Fruit fly (Drosophila melanogaster) whole organism, pupa: ENCODE measurements around the gene CG14194.

Experiments used
- CG10348 ChIP-seq: fragments of 200-800 bp; sonication (Bioruptor generic); IDR thresholded peaks from 2 replicates; pipeline ENCODE4 v1.3.6; 2022; ENCODE audit warnings: missing biosample characterization, missing genetic modification characterization
- CG12605 ChIP-seq: fragments of 200-800 bp; sonication (Bioruptor generic); IDR thresholded peaks from 2 replicates; pipeline ENCODE4 v1.3.6; 2022; ENCODE audit warnings: missing biosample characterization, missing genetic modification characterization
- CG13204 ChIP-seq: fragments of 200-800 bp; sonication (Bioruptor generic); optimal IDR thresholded peaks from 2 replicates; lab custom pipeline; 2018; ENCODE audit warnings: missing biosample characterization, mild to moderate bottlenecking, missing genetic modification characterization, moderate library complexity
- CG14655 ChIP-seq: fragments of 200-800 bp; sonication (Bioruptor generic); optimal IDR thresholded peaks from 3 replicates; lab custom pipeline; 2017; ENCODE audit warnings: mild to moderate bottlenecking, missing biosample characterization, missing genetic modification reagents, missing genetic modification characterization
- CG15710 ChIP-seq: fragments of 200-800 bp; sonication (Bioruptor generic); optimal IDR thresholded peaks from 2 replicates; lab custom pipeline; 2018; ENCODE audit warnings: missing biosample characterization, mild to moderate bottlenecking, missing genetic modification characterization, moderate library complexity
- CG17806 ChIP-seq: fragments of 200-800 bp; sonication (Bioruptor generic); optimal IDR thresholded peaks from 2 replicates; lab custom pipeline; 2018; ENCODE audit warnings: missing biosample characterization, mild to moderate bottlenecking, missing genetic modification characterization, moderate library complexity
- CG32121 ChIP-seq: fragments of 200-800 bp; sonication (Bioruptor generic); IDR thresholded peaks from 2 replicates; pipeline ENCODE4 v1.3.6; 2022; ENCODE audit warnings: missing biosample characterization, missing genetic modification characterization
- CG34367 ChIP-seq: fragments of 200-800 bp; sonication (Bioruptor generic); optimal IDR thresholded peaks from 2 replicates; lab custom pipeline; 2018; ENCODE audit warnings: missing biosample characterization, mild to moderate bottlenecking, missing genetic modification characterization
- CG4496 ChIP-seq: fragments of 200-800 bp; sonication (Bioruptor generic); IDR thresholded peaks from 3 replicates; pipeline ENCODE4 v1.3.6; 2022; ENCODE audit warnings: missing biosample characterization, missing genetic modification characterization
- CG8159 ChIP-seq: fragments of 200-800 bp; sonication (Bioruptor generic); optimal IDR thresholded peaks from 3 replicates; lab custom pipeline; 2018; ENCODE audit warnings: missing biosample characterization, mild to moderate bottlenecking, missing genetic modification characterization, moderate library complexity
- CG8301 ChIP-seq: fragments of 200-800 bp; sonication (Bioruptor generic); optimal IDR thresholded peaks from 2 replicates; lab custom pipeline; 2018; ENCODE audit warnings: missing biosample characterization, mild to moderate bottlenecking, missing genetic modification characterization
- CG9948 ChIP-seq: fragments of 200-800 bp; sonication (Bioruptor generic); optimal IDR thresholded peaks from 2 replicates; lab custom pipeline; 2018; ENCODE audit warnings: missing biosample characterization, mild to moderate bottlenecking, missing genetic modification characterization, moderate library complexity
- D1 ChIP-seq: fragments of 200-800 bp; sonication (Bioruptor generic); optimal IDR thresholded peaks from 2 replicates; lab custom pipeline; 2018; ENCODE audit warnings: missing biosample characterization, mild to moderate bottlenecking, missing genetic modification characterization, moderate library complexity
- EcR ChIP-seq: fragments of 200-800 bp; sonication (Bioruptor generic); optimal IDR thresholded peaks from 3 replicates; lab custom pipeline; 2019; ENCODE audit warnings: missing biosample characterization, missing genetic modification characterization, mild to moderate bottlenecking, moderate library complexity, missing genetic modification reagents
- Ets98B ChIP-seq: fragments of 200-800 bp; sonication (Bioruptor generic); IDR thresholded peaks from 2 replicates; pipeline ENCODE4 v1.3.6; 2022; ENCODE audit warnings: missing biosample characterization, missing genetic modification characterization
- Pif1A ChIP-seq: fragments of 200-800 bp; sonication (Bioruptor generic); optimal IDR thresholded peaks from 3 replicates; lab custom pipeline; 2016; ENCODE audit warnings: missing biosample characterization, missing genetic modification characterization
- Pif1B ChIP-seq: fragments of 200-800 bp; sonication (Bioruptor generic); optimal IDR thresholded peaks from 3 replicates; lab custom pipeline; 2016; ENCODE audit warnings: missing biosample characterization, missing genetic modification characterization
- Snoo ChIP-seq: fragments of 200-800 bp; sonication (Bioruptor generic); optimal IDR thresholded peaks from 3 replicates; lab custom pipeline; 2017; ENCODE audit warnings: missing biosample characterization, mild to moderate bottlenecking, missing genetic modification characterization, inconsistent platforms
- fd96Ca ChIP-seq: fragments of 200-800 bp; sonication (Bioruptor generic); IDR thresholded peaks from 3 replicates; pipeline ENCODE4 v1.3.6; 2022; ENCODE audit warnings: missing biosample characterization, missing genetic modification characterization
- gl ChIP-seq: fragments of 200-800 bp; sonication (Bioruptor generic); optimal IDR thresholded peaks from 2 replicates; lab custom pipeline; 2018; ENCODE audit warnings: missing biosample characterization, mild to moderate bottlenecking, missing genetic modification characterization
- rn ChIP-seq: fragments of 200-800 bp; sonication (Bioruptor generic); IDR thresholded peaks from 2 replicates; pipeline ENCODE4 v1.3.6; 2022; ENCODE audit warnings: missing biosample characterization, missing genetic modification characterization

The CG14194 gene

dm6 chrX:19215215-19215614 is 21.9 kb downstream of the CG14194 start, which contains the start of gene Muc18B:
Gene Muc18B (plus strand): TSS chrX:19215515.
- TF ChIP-seq fd96Ca (GFP tag; lab: Robert Waterston, UW): no peak
- TF ChIP-seq Ets98B (GFP tag; lab: Robert Waterston, UW): no peak
- no peak for TF ChIP-seq CG12605 (GFP tag; lab: Robert Waterston, UW)
- TF ChIP-seq CG10348: no peak
- TF ChIP-seq D1 (tag; lab: Kevin White, UChicago): no peak
- no peak for TF ChIP-seq CG17806 (tag; lab: Kevin White, UChicago)

- TF ChIP-seq CG8301 (tag; lab: Kevin White, UChicago) (no peak), EcR (GFP tag; lab: Kevin White, UChicago) (no peak), CG32121 (GFP tag; lab: Robert Waterston, UW) (no peak), gl (tag; lab: Kevin White, UChicago) (no peak), CG17806 (tag; lab: Kevin White, UChicago) (no peak), rn (no peak), CG12605 (GFP tag; lab: Robert Waterston, UW) (no peak), D1 (tag; lab: Kevin White, UChicago) (no peak)
Measured at dm6 chrX:19216671-19217070, 23.3 kb downstream of the CG14194 start.

- TF ChIP-seq CG34367 (tag; lab: Kevin White, UChicago): no peak
- TF ChIP-seq fd96Ca (GFP tag; lab: Robert Waterston, UW): no peak; the same call in 2 of the 3 replicates
- TF ChIP-seq CG12605 (GFP tag; lab: Robert Waterston, UW): 0 out of 2 replicates have a peak, but pooled peaks have one; percentile 9
- TF ChIP-seq Pif1A: peak; percentile 19
- TF ChIP-seq Snoo (tag; lab: Kevin White, UChicago): no peak
- peak; percentile 12 for TF ChIP-seq EcR (GFP tag; lab: Kevin White, UChicago)
- TF ChIP-seq D1 (tag; lab: Kevin White, UChicago): no peak
- TF ChIP-seq CG14655: no peak
- peak; percentile 64 for TF ChIP-seq CG13204
- peak; percentile 22; the same call in 1 of the 2 replicates for TF ChIP-seq Ets98B (GFP tag; lab: Robert Waterston, UW)
- peak; percentile 53 for TF ChIP-seq Pif1B (GFP tag; lab: Kevin White, UChicago)
- TF ChIP-seq CG15710 (tag; lab: Kevin White, UChicago): no peak
- TF ChIP-seq CG4496 (GFP tag; lab: Robert Waterston, UW): peak; percentile 69
Measured at dm6 chrX:19220415-19220814, 27.1 kb downstream of the CG14194 start, which contains the start of gene CG7884. Gene CG7884 (plus strand): TSS chrX:19220622.

- TF ChIP-seq CG9948 (tag; lab: Kevin White, UChicago) (no peak), CG15710 (tag; lab: Kevin White, UChicago) (no peak), CG14655 (no peak), CG13204 (no peak), fd96Ca (GFP tag; lab: Robert Waterston, UW) (no peak), CG8159 (tag; lab: Kevin White, UChicago) (no peak), CG17806 (tag; lab: Kevin White, UChicago) (no peak), CG32121 (GFP tag; lab: Robert Waterston, UW) (no peak), Snoo (tag; lab: Kevin White, UChicago) (no peak), CG34367 (tag; lab: Kevin White, UChicago) (no peak), Pif1A (no peak), D1 (tag; lab: Kevin White, UChicago) (no peak), Pif1B (GFP tag; lab: Kevin White, UChicago) (no peak), CG4496 (GFP tag; lab: Robert Waterston, UW) (no peak), gl (tag; lab: Kevin White, UChicago) (no peak)
- TF ChIP-seq, all 21 proteins: peak for 0
Measured at dm6 chrX:19220963-19221572, 27.7 kb downstream of the CG14194 start.

dm6 chrX:19224580-19225303 is 31.4 kb downstream of the CG14194 start:
- TF ChIP-seq rn (no peak), CG32121 (GFP tag; lab: Robert Waterston, UW) (no peak), CG17806 (tag; lab: Kevin White, UChicago) (peak; percentile 43), CG4496 (GFP tag; lab: Robert Waterston, UW) (no peak), CG9948 (tag; lab: Kevin White, UChicago) (peak; percentile 74), EcR (GFP tag; lab: Kevin White, UChicago) (no peak), CG12605 (GFP tag; lab: Robert Waterston, UW) (no peak), Snoo (tag; lab: Kevin White, UChicago) (peak; percentile 33), Ets98B (GFP tag; lab: Robert Waterston, UW) (no peak; the same call in 1 of the 2 replicates), CG13204 (no peak), Pif1B (GFP tag; lab: Kevin White, UChicago) (no peak), Pif1A (no peak), CG34367 (tag; lab: Kevin White, UChicago) (peak; percentile 24), CG14655 (peak; percentile 72), gl (tag; lab: Kevin White, UChicago) (no peak), D1 (tag; lab: Kevin White, UChicago) (peak; percentile 32), CG8301 (tag; lab: Kevin White, UChicago) (peak; percentile 47), CG15710 (tag; lab: Kevin White, UChicago) (peak; percentile 60), CG8159 (tag; lab: Kevin White, UChicago) (peak; percentile 81), CG10348 (no peak), fd96Ca (GFP tag; lab: Robert Waterston, UW) (no peak)
- TF ChIP-seq, all 21 proteins: peak for 9
